Fruit fly (Drosophila melanogaster) whole organism, embryonic: ENCODE results near the gene scyl.

Experiments used
- ATbp ChIP-seq: fragments of 200-800 bp; sonication (Bioruptor generic); optimal IDR thresholded peaks from 2 replicates; lab custom pipeline; 2017; ENCODE audit warnings: missing biosample characterization, mild to moderate bottlenecking, missing genetic modification characterization, missing genetic modification reagents
- BEAF-32 ChIP-seq: fragments of 200-800 bp; sonication (Bioruptor generic); optimal IDR thresholded peaks from 3 replicates; lab custom pipeline; 2017; ENCODE audit warnings: missing biosample characterization, missing genetic modification characterization, mild to moderate bottlenecking, moderate library complexity, missing genetic modification reagents
- Blimp-1 ChIP-seq: fragments of 200-800 bp; sonication (Bioruptor generic); optimal IDR thresholded peaks from 3 replicates; lab custom pipeline; 2018; ENCODE audit warnings: missing biosample characterization, missing genetic modification characterization, mild to moderate bottlenecking, moderate library complexity, missing genetic modification reagents
- CG11247 ChIP-seq: fragments of 200-800 bp; sonication (Bioruptor generic); IDR thresholded peaks from 2 replicates; pipeline ENCODE4 v1.3.6; 2022; ENCODE audit warnings: missing biosample characterization, missing genetic modification characterization
- CG11504 ChIP-seq: fragments of 200-800 bp; sonication (Bioruptor generic); optimal IDR thresholded peaks from 3 replicates; lab custom pipeline; 2019; ENCODE audit warnings: missing biosample characterization, mild to moderate bottlenecking, missing genetic modification characterization, moderate library complexity
- CG12744 ChIP-seq: fragments of 200-800 bp; sonication (Bioruptor generic); optimal IDR thresholded peaks from 2 replicates; lab custom pipeline; 2016; ENCODE audit warnings: missing biosample characterization, missing genetic modification characterization
- CG12769 ChIP-seq: fragments of 200-800 bp; sonication (Bioruptor generic); optimal IDR thresholded peaks from 2 replicates; lab custom pipeline; 2019; ENCODE audit warnings: missing biosample characterization, mild to moderate bottlenecking, missing genetic modification characterization, moderate library complexity
- CG13775 ChIP-seq: fragments of 200-800 bp; sonication (Bioruptor generic); optimal IDR thresholded peaks from 3 replicates; lab custom pipeline; 2017; ENCODE audit warnings: missing biosample characterization, mild to moderate bottlenecking, missing genetic modification characterization
- CG13894 ChIP-seq: fragments of 200-800 bp; sonication (Bioruptor generic); optimal IDR thresholded peaks from 3 replicates; lab custom pipeline; 2018; ENCODE audit warnings: missing biosample characterization, mild to moderate bottlenecking, missing genetic modification characterization, moderate library complexity
- CG14710 ChIP-seq: fragments of 200-800 bp; sonication (Bioruptor generic); optimal IDR thresholded peaks from 3 replicates; lab custom pipeline; 2019; ENCODE audit warnings: missing biosample characterization, mild to moderate bottlenecking, missing genetic modification characterization, moderate library complexity
- CG1529 ChIP-seq: fragments of 200-800 bp; sonication (Bioruptor generic); optimal IDR thresholded peaks from 3 replicates; lab custom pipeline; 2018; ENCODE audit warnings: missing biosample characterization, missing genetic modification characterization
- CG1603 ChIP-seq: fragments of 200-800 bp; sonication (Bioruptor generic); optimal IDR thresholded peaks from 2 replicates; lab custom pipeline; 2019; ENCODE audit warnings: missing biosample characterization, mild to moderate bottlenecking, missing genetic modification characterization, moderate library complexity
- CG16813 ChIP-seq: fragments of 200-800 bp; sonication (Bioruptor generic); IDR thresholded peaks from 3 replicates; pipeline ENCODE4 v1.3.6; 2022; ENCODE audit warnings: missing biosample characterization, missing genetic modification characterization; ENCODE audit not compliant: partially characterized antibody
- CG16815 ChIP-seq: fragments of 200-800 bp; sonication (Bioruptor generic); optimal IDR thresholded peaks from 3 replicates; lab custom pipeline; 2017; ENCODE audit warnings: missing biosample characterization, mild to moderate bottlenecking, missing genetic modification characterization
- CG17328 ChIP-seq: fragments of 200-800 bp; sonication (Bioruptor generic); IDR thresholded peaks from 2 replicates; pipeline ENCODE4 v1.3.6; 2022; ENCODE audit warnings: missing biosample characterization, missing genetic modification characterization
- CG31365 ChIP-seq: fragments of 200-800 bp; sonication (Bioruptor generic); optimal IDR thresholded peaks from 2 replicates; lab custom pipeline; 2018; ENCODE audit warnings: missing biosample characterization, mild to moderate bottlenecking, missing genetic modification characterization
- CG33557 ChIP-seq: fragments of 200-800 bp; sonication (Bioruptor generic); optimal IDR thresholded peaks from 2 replicates; lab custom pipeline; 2019; ENCODE audit warnings: missing biosample characterization, mild to moderate bottlenecking, missing genetic modification characterization, moderate library complexity
- CG34224 ChIP-seq: fragments of 200-800 bp; sonication (Bioruptor generic); IDR thresholded peaks from 3 replicates; pipeline ENCODE4 v1.3.6; 2022; ENCODE audit warnings: missing biosample characterization, missing genetic modification characterization; ENCODE audit not compliant: partially characterized antibody
- CG4282 ChIP-seq: fragments of 200-800 bp; sonication (Bioruptor generic); optimal IDR thresholded peaks from 2 replicates; lab custom pipeline; 2016; ENCODE audit warnings: missing biosample characterization, missing genetic modification characterization
- CG4617 ChIP-seq: fragments of 200-800 bp; sonication (Bioruptor generic); optimal IDR thresholded peaks from 3 replicates; lab custom pipeline; 2016; ENCODE audit warnings: missing biosample characterization, missing genetic modification characterization, borderline replicate concordance
- CG6175 ChIP-seq: fragments of 200-800 bp; sonication (Bioruptor generic); IDR thresholded peaks from 3 replicates; pipeline ENCODE4 v1.3.6; 2022; ENCODE audit warnings: missing biosample characterization, missing genetic modification characterization
- CG7271 ChIP-seq: fragments of 200-800 bp; sonication (Bioruptor generic); optimal IDR thresholded peaks from 2 replicates; lab custom pipeline; 2018; ENCODE audit warnings: missing biosample characterization, mild to moderate bottlenecking, missing genetic modification characterization, moderate library complexity
- CG8359 ChIP-seq: fragments of 200-800 bp; sonication (Bioruptor generic); optimal IDR thresholded peaks from 2 replicates; lab custom pipeline; 2017; ENCODE audit warnings: missing biosample characterization, mild to moderate bottlenecking, missing genetic modification characterization, borderline replicate concordance
- CG9609 ChIP-seq: fragments of 200-800 bp; sonication (Bioruptor generic); optimal IDR thresholded peaks from 3 replicates; lab custom pipeline; 2016; ENCODE audit warnings: missing biosample characterization, missing genetic modification characterization
- Camta ChIP-seq: fragments of 200-800 bp; sonication (Bioruptor generic); optimal IDR thresholded peaks from 2 replicates; lab custom pipeline; 2016; ENCODE audit warnings: missing biosample characterization, missing genetic modification characterization
- E2f2 ChIP-seq: fragments of 200-800 bp; sonication (Bioruptor generic); IDR thresholded peaks from 2 replicates; pipeline ENCODE4 v1.3.6; 2022; ENCODE audit warnings: missing biosample characterization, missing genetic modification characterization
- H2.0 ChIP-seq: fragments of 200-800 bp; sonication (Bioruptor generic); IDR thresholded peaks from 2 replicates; pipeline ENCODE4 v1.3.6; 2022; ENCODE audit warnings: missing biosample characterization, missing genetic modification characterization
- HLHmδ ChIP-seq: fragments of 200-800 bp; sonication (Bioruptor generic); optimal IDR thresholded peaks from 2 replicates; lab custom pipeline; 2018; ENCODE audit warnings: missing biosample characterization, mild to moderate bottlenecking, missing genetic modification characterization, moderate library complexity
- Hr3 ChIP-seq: fragments of 200-800 bp; sonication (Bioruptor generic); optimal IDR thresholded peaks from 3 replicates; lab custom pipeline; 2016; ENCODE audit warnings: missing biosample characterization, missing genetic modification characterization
- Jarid2 ChIP-seq: fragments of 200-800 bp; sonication (Bioruptor generic); optimal IDR thresholded peaks from 3 replicates; lab custom pipeline; 2017; ENCODE audit warnings: mild to moderate bottlenecking, missing biosample characterization, missing genetic modification reagents, missing genetic modification characterization
- Lhr ChIP-seq: fragments of 200-800 bp; sonication (Bioruptor generic); optimal IDR thresholded peaks from 3 replicates; lab custom pipeline; 2017; ENCODE audit warnings: mild to moderate bottlenecking, missing biosample characterization, missing genetic modification reagents, missing genetic modification characterization
- MESR4 ChIP-seq: fragments of 200-800 bp; sonication (Bioruptor generic); optimal IDR thresholded peaks from 2 replicates; lab custom pipeline; 2018; ENCODE audit warnings: missing biosample characterization, mild to moderate bottlenecking, missing genetic modification characterization, moderate library complexity
- ap ChIP-seq: fragments of 200-800 bp; sonication (Bioruptor generic); IDR thresholded peaks from 2 replicates; pipeline ENCODE4 v1.3.6; 2022; ENCODE audit warnings: missing biosample characterization, missing genetic modification characterization
- bsh ChIP-seq, 2 experiments: fragments of 200-800 bp; sonication (Bioruptor generic); optimal IDR thresholded peaks; 2 replicates each; lab custom pipeline; 2017 to 2018; ENCODE audit warnings: mild to moderate bottlenecking in 2 of 2, missing biosample characterization in 2 of 2, missing genetic modification characterization in 2 of 2, moderate library complexity in 1 of 2
- cg ChIP-seq: fragments of 200-800 bp; sonication (Bioruptor generic); optimal IDR thresholded peaks from 3 replicates; lab custom pipeline; 2019; ENCODE audit warnings: missing biosample characterization, mild to moderate bottlenecking, missing genetic modification characterization, moderate library complexity
- gem ChIP-seq: fragments of 200-800 bp; sonication (Bioruptor generic); optimal IDR thresholded peaks from 2 replicates; lab custom pipeline; 2019; ENCODE audit warnings: missing biosample characterization, mild to moderate bottlenecking, missing genetic modification characterization, moderate library complexity
- lola ChIP-seq, 3 experiments: fragments of >200 bp in 2 of 3; fragments of 200-800 bp in 1 of 3; sonication (Bioruptor generic) in 1 of 3; optimal IDR thresholded peaks; 2 replicates each; lab custom pipeline; 2017 to 2019; ENCODE audit warnings: missing biosample characterization in 3 of 3, missing genetic modification characterization in 3 of 3, mild to moderate bottlenecking in 1 of 3, moderate library complexity in 1 of 3
- onecut ChIP-seq: fragments of 200-800 bp; sonication (Bioruptor generic); IDR thresholded peaks from 2 replicates; pipeline ENCODE4 v1.3.6; 2022; ENCODE audit warnings: missing biosample characterization, missing genetic modification characterization
- psq ChIP-seq: fragments of 200-800 bp; sonication (Bioruptor generic); optimal IDR thresholded peaks from 2 replicates; lab custom pipeline; 2017; ENCODE audit warnings: missing biosample characterization, missing genetic modification characterization
- sens-2 ChIP-seq: fragments of 200-800 bp; sonication (Bioruptor generic); IDR thresholded peaks from 2 replicates; pipeline ENCODE4 v1.3.6; 2022; ENCODE audit warnings: missing biosample characterization, missing genetic modification characterization
- tna ChIP-seq: fragments of 200-800 bp; sonication (Bioruptor generic); IDR thresholded peaks from 2 replicates; pipeline ENCODE4 v1.3.6; 2022; ENCODE audit warnings: missing biosample characterization, missing genetic modification characterization; ENCODE audit not compliant: partially characterized antibody
- twi ChIP-seq: fragments of 200-800 bp; optimal IDR thresholded peaks from 2 replicates; lab custom pipeline; 2019; ENCODE audit warnings: missing biosample characterization, mild to moderate bottlenecking, missing genetic modification characterization, moderate library complexity
- unpg ChIP-seq: fragments of 200-800 bp; sonication (Bioruptor generic); optimal IDR thresholded peaks from 3 replicates; lab custom pipeline; 2018; ENCODE audit warnings: missing biosample characterization, mild to moderate bottlenecking, missing genetic modification characterization, moderate library complexity
- zf30C ChIP-seq: fragments of 200-800 bp; sonication (Bioruptor generic); optimal IDR thresholded peaks from 3 replicates; lab custom pipeline; 2018; ENCODE audit warnings: missing biosample characterization, mild to moderate bottlenecking, missing genetic modification characterization
- zfh1 ChIP-seq: fragments of 200-800 bp; sonication (Bioruptor generic); IDR thresholded peaks from 3 replicates; pipeline ENCODE4 v1.3.6; 2022; ENCODE audit warnings: missing biosample characterization, missing genetic modification characterization

The scyl gene

dm6 chr3L:11286603-11287011 is 34.5 kb downstream of the scyl start (continued):
- TF ChIP-seq ATbp (peak; percentile 55), CG7271 (tag; lab: Kevin White, UChicago) (no peak), CG4617 (no peak), CG4282 (GFP tag; lab: Kevin White, UChicago) (no peak), Camta (no peak), lola (GFP tag; optimal IDR thresholded peaks at IDR 0.05; lab: Kevin White, UChicago) (peak in 1 of 3 experiments; percentile 9), CG6175 (GFP tag; lab: Robert Waterston, UW) (peak; percentile 38; the same call in 1 of the 3 replicates), Hr3 (GFP tag; lab: Kevin White, UChicago) (no peak), CG9609 (GFP tag; lab: Kevin White, UChicago) (peak; percentile 6), MESR4 (GFP tag; lab: Kevin White, UChicago) (no peak), sens-2 (no peak), CG13894 (no peak), zfh1 (GFP tag; lab: Robert Waterston, UW) (0 out of 3 replicates have a peak, but pooled peaks have one; percentile 15), CG31365 (peak; percentile 20), CG12744 (no peak), unpg (GFP tag; lab: Kevin White, UChicago) (peak; percentile 6), CG33557 (GFP tag; lab: Kevin White, UChicago) (peak; percentile 8), CG1603 (tag; lab: Kevin White, UChicago) (peak; percentile 35), E2f2 (no peak), bsh (GFP tag; optimal IDR thresholded peaks at IDR 0.05; lab: Kevin White, UChicago) (peak in 1 of 2 experiments; percentile 12), ap (GFP tag; lab: Robert Waterston, UW) (no peak), CG13775 (peak; percentile 7), cg (GFP tag; lab: Kevin White, UChicago) (no peak), gem (tag; lab: Kevin White, UChicago) (peak; percentile 47), CG14710 (no peak), onecut (GFP tag; lab: Robert Waterston, UW) (no peak), CG16815 (GFP tag; lab: Kevin White, UChicago) (no peak), HLHmδ (GFP tag; lab: Kevin White, UChicago) (no peak), twi (no peak), Blimp-1 (GFP tag; lab: Kevin White, UChicago) (peak; percentile 5), CG16813 (GFP tag; lab: Robert Waterston, UW) (no peak), zf30C (no peak), CG1529 (GFP tag; lab: Kevin White, UChicago) (no peak), psq (no peak), tna (no peak), H2.0 (no peak), Jarid2 (no peak), CG11504 (tag; lab: Kevin White, UChicago) (no peak), CG8359 (GFP tag; lab: Kevin White, UChicago) (no peak), CG12769 (peak; percentile 27), BEAF-32 (GFP tag; lab: Kevin White, UChicago) (no peak), CG34224 (GFP tag; lab: Robert Waterston, UW) (no peak), CG17328 (GFP tag; lab: Robert Waterston, UW) (0 out of 2 replicates have a peak, but pooled peaks have one; percentile 8), CG11247 (GFP tag; lab: Robert Waterston, UW) (no peak), Lhr (GFP tag; lab: Kevin White, UChicago) (no peak)
